Fruit fly (Drosophila melanogaster) whole organism, pupa: Measurements from ENCODE around the gene Kmn2.

ENCODE experiments used
- CG8159 ChIP-seq: fragments of 200-800 bp; sonication (Bioruptor generic); optimal IDR thresholded peaks from 3 replicates; lab custom pipeline; 2018; ENCODE audit warnings: missing biosample characterization, mild to moderate bottlenecking, missing genetic modification characterization, moderate library complexity
- CG8301 ChIP-seq: fragments of 200-800 bp; sonication (Bioruptor generic); optimal IDR thresholded peaks from 2 replicates; lab custom pipeline; 2018; ENCODE audit warnings: missing biosample characterization, mild to moderate bottlenecking, missing genetic modification characterization
- Pif1B ChIP-seq: fragments of 200-800 bp; sonication (Bioruptor generic); optimal IDR thresholded peaks from 3 replicates; lab custom pipeline; 2016; ENCODE audit warnings: missing biosample characterization, missing genetic modification characterization
- Snoo ChIP-seq: fragments of 200-800 bp; sonication (Bioruptor generic); optimal IDR thresholded peaks from 3 replicates; lab custom pipeline; 2017; ENCODE audit warnings: missing biosample characterization, mild to moderate bottlenecking, missing genetic modification characterization, inconsistent platforms
- fd96Ca ChIP-seq: fragments of 200-800 bp; sonication (Bioruptor generic); IDR thresholded peaks from 3 replicates; pipeline ENCODE4 v1.3.6; 2022; ENCODE audit warnings: missing biosample characterization, missing genetic modification characterization

DNA sequence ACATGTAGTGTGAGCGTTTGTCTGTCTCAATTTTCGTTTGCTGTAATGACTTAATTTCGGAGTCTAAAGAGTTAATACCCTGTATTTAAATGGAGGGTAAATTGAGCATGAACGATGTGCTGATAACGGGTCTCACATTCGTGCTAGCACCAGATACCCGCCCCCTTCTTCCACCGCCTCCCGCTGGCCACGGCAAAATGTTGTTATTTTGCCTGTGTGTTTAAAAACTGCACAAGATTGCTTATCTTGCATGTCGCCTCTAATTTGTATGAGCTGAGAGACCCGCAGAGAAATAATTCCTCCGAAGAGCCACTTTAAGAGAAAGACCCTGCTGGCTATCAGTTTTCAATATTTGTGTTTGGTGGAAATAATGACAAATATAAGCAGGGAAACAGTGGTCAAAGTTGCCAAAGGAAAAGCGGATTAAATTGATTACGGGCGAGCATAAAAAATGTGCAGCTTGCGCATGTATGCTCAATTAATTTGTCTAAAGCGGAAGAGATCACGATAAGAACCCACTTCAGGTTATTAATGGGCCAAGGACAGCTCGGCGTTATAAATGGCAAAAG is 36.3 kb downstream of the Kmn2 start:
- TF ChIP-seq Pif1B (no peak), CG8159 (no peak), Snoo (tag; lab: Kevin White, UChicago) (no peak), CG8301 (no peak), fd96Ca (no peak)
